Fruit fly (Drosophila melanogaster): ENCODE measurements around the gene PGRP-LF.

DNA sequence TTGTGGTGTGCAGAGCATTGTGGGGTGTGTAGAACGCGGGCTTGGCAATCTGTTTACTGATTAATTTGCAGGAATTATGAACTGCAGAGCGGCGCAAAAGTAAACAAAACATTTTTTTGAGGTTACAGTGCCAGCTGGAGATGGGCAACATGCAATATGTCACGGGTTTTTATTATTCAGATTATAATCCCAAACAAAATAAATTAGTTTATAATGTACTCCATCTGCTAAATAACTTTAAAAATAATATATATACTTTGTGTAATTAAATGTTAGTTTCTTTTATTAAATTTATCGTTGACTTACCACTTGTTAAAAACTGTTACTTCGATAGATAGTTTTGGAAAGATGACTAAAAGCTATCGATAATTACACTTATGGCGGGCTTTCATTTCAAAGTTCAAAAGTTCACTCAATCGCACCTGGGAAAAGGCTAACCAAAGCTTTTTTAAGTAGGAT lies 21.5 kb downstream of the PGRP-LF start, which contains the start of gene Fdx1:
- TF ChIP-seq dmrt93B (GFP tag; optimal IDR thresholded peaks at IDR 0.05) (no peak), CrebA (GFP tag; optimal IDR thresholded peaks at IDR 0.05; ENCODE audit: borderline replicate concordance) (no peak), rgr (GFP tag; optimal IDR thresholded peaks at IDR 0.05) (peak; percentile 43), Hr83 (GFP tag; optimal IDR thresholded peaks at IDR 0.05; ENCODE audit: poor library complexity, severe bottlenecking) (no peak), dsf (GFP tag; optimal IDR thresholded peaks at IDR 0.05; ENCODE audit: borderline replicate concordance) (peak; percentile 32), lola (GFP tag; optimal IDR thresholded peaks at IDR 0.05) (no peak), fru (GFP tag; optimal IDR thresholded peaks at IDR 0.05) (no peak), Mio (GFP tag; optimal IDR thresholded peaks at IDR 0.05) (no peak)
